Fruit fly (Drosophila melanogaster) whole organism, wandering third instar larva: ENCODE results near the gene srp.

Source experiments
- Abd-B ChIP-seq: fragments of >200 bp; optimal IDR thresholded peaks from 2 replicates; lab custom pipeline; 2017; ENCODE audit warnings: missing biosample characterization, missing genetic modification characterization
- CG32264 ChIP-seq: fragments of 200-800 bp; sonication (Bioruptor generic); optimal IDR thresholded peaks from 2 replicates; lab custom pipeline; 2016; ENCODE audit warnings: missing biosample characterization, missing genetic modification characterization
- HLH106 ChIP-seq: fragments of 200-800 bp; optimal IDR thresholded peaks from 3 replicates; lab custom pipeline; 2019; ENCODE audit warnings: missing biosample characterization, mild to moderate bottlenecking, missing genetic modification characterization, moderate library complexity
- Hr83 ChIP-seq: fragments of 200-300 bp; sonication (Bioruptor generic); optimal IDR thresholded peaks from 2 replicates; lab custom pipeline; 2016; ENCODE audit warnings: missing biosample characterization, mild to moderate bottlenecking, missing genetic modification characterization, moderate library complexity; ENCODE audit not compliant: poor library complexity, severe bottlenecking
- Rel ChIP-seq, 2 experiments: fragments of 200-800 bp; sonication (Bioruptor generic) in 1 of 2; optimal IDR thresholded peaks; 2 replicates in 1 of 2; 3 replicates in 1 of 2; lab custom pipeline; 2016 to 2019; ENCODE audit warnings: mild to moderate bottlenecking in 2 of 2, missing biosample characterization in 2 of 2, missing genetic modification characterization in 2 of 2, moderate library complexity in 1 of 2
- br ChIP-seq: fragments of 200-800 bp; sonication (Bioruptor generic); optimal IDR thresholded peaks from 2 replicates; lab custom pipeline; 2016; ENCODE audit warnings: missing biosample characterization, missing genetic modification characterization
- h ChIP-seq: fragments of 200-800 bp; sonication (Bioruptor generic); optimal IDR thresholded peaks from 3 replicates; lab custom pipeline; 2016; ENCODE audit warnings: missing biosample characterization, mild to moderate bottlenecking, missing genetic modification characterization
- lola ChIP-seq: fragments of >200 bp; optimal IDR thresholded peaks from 2 replicates; lab custom pipeline; 2017; ENCODE audit warnings: missing biosample characterization, missing genetic modification characterization
- pan ChIP-seq: fragments of >200 bp; optimal IDR thresholded peaks from 2 replicates; lab custom pipeline; 2017
- psq ChIP-seq: fragments of 200-800 bp; sonication (Bioruptor generic); optimal IDR thresholded peaks from 3 replicates; lab custom pipeline; 2017; ENCODE audit warnings: missing biosample characterization, mild to moderate bottlenecking, missing genetic modification characterization, moderate library complexity
- rgr ChIP-seq: fragments of 200-800 bp; sonication (Bioruptor generic); optimal IDR thresholded peaks from 3 replicates; lab custom pipeline; 2016; ENCODE audit warnings: missing biosample characterization, mild to moderate bottlenecking, missing genetic modification characterization

dm6 chr3R:15993139-15993804 is 7.3 kb downstream of the srp start:
- peak; percentile 78 for TF ChIP-seq Hr83 (GFP tag; lab: Kevin White, UChicago)
- TF ChIP-seq lola (GFP tag; lab: Kevin White, UChicago): no peak
- TF ChIP-seq Rel (GFP tag; optimal IDR thresholded peaks at IDR 0.05; lab: Kevin White, UChicago): no peak
- peak; percentile 55 for TF ChIP-seq Rel (tag; optimal IDR thresholded peaks at IDR 0.05; lab: Kevin White, UChicago)
- TF ChIP-seq psq: peak; percentile 49
- TF ChIP-seq HLH106 (tag; lab: Kevin White, UChicago): no peak
- TF ChIP-seq br (GFP tag; lab: Kevin White, UChicago): no peak
- no peak for TF ChIP-seq Abd-B (GFP tag; lab: Kevin White, UChicago)
- TF ChIP-seq pan: no peak
- no peak for TF ChIP-seq CG32264 (GFP tag; lab: Kevin White, UChicago)
- no peak for TF ChIP-seq rgr (GFP tag; lab: Kevin White, UChicago)
- TF ChIP-seq h (GFP tag; lab: Kevin White, UChicago): peak; percentile 5
